Fruit fly (Drosophila melanogaster) whole organism, adult: ENCODE data around the gene CG17230.

ENCODE experiments used
- CG11617 ChIP-seq: fragments of 200-800 bp; sonication (Bioruptor generic); optimal IDR thresholded peaks from 2 replicates; lab custom pipeline; 2017; ENCODE audit warnings: mild to moderate bottlenecking, missing biosample characterization, missing genetic modification reagents, missing genetic modification characterization
- CG1620 ChIP-seq: fragments of 200-800 bp; sonication (Bioruptor generic); optimal IDR thresholded peaks from 2 replicates; lab custom pipeline; 2016; ENCODE audit warnings: missing biosample characterization, missing genetic modification characterization
- CG5204 ChIP-seq: fragments of 200-800 bp; sonication (Bioruptor generic); optimal IDR thresholded peaks from 2 replicates; lab custom pipeline; 2016; ENCODE audit warnings: missing biosample characterization, missing genetic modification characterization
- Clk ChIP-seq: fragments of 200-800 bp; sonication (Bioruptor generic); optimal IDR thresholded peaks from 2 replicates; lab custom pipeline; 2017; ENCODE audit warnings: missing biosample characterization, missing genetic modification characterization
- Crg-1 ChIP-seq: fragments of 200-800 bp; sonication (Bioruptor generic); optimal IDR thresholded peaks from 2 replicates; lab custom pipeline; 2016; ENCODE audit warnings: missing biosample characterization, missing genetic modification characterization
- Hr96 ChIP-seq: fragments of 200-800 bp; sonication (Bioruptor generic); optimal IDR thresholded peaks from 2 replicates; lab custom pipeline; 2016; ENCODE audit warnings: missing biosample characterization, missing genetic modification characterization
- bab1 ChIP-seq: fragments of 200-800 bp; sonication (Bioruptor generic); optimal IDR thresholded peaks from 3 replicates; lab custom pipeline; 2019; ENCODE audit warnings: missing biosample characterization, mild to moderate bottlenecking, missing genetic modification characterization, moderate library complexity
- cic ChIP-seq: fragments of 200-800 bp; sonication (Bioruptor generic); optimal IDR thresholded peaks from 2 replicates; lab custom pipeline; 2017; ENCODE audit warnings: missing biosample characterization, mild to moderate bottlenecking, missing genetic modification characterization, moderate library complexity
- kay ChIP-seq: fragments of 200-800 bp; sonication (Bioruptor generic); peaks from one replicate; lab custom pipeline; 2016; ENCODE audit warnings: missing biosample characterization, missing genetic modification characterization, borderline replicate concordance
- ovo ChIP-seq: fragments of 200-800 bp; sonication (Bioruptor generic); optimal IDR thresholded peaks from 2 replicates; lab custom pipeline; 2016; ENCODE audit warnings: missing biosample characterization, missing genetic modification characterization
- toe ChIP-seq: fragments of 200-800 bp; sonication (Bioruptor generic); optimal IDR thresholded peaks from 2 replicates; lab custom pipeline; 2016; ENCODE audit warnings: missing biosample characterization, missing genetic modification characterization

- no peak for TF ChIP-seq ovo (GFP tag; lab: Kevin White, UChicago)
- peak; percentile 48 for TF ChIP-seq bab1 (GFP tag; lab: Kevin White, UChicago)
- no peak for TF ChIP-seq CG11617
- TF ChIP-seq Crg-1 (GFP tag; lab: Kevin White, UChicago) = no peak
- TF ChIP-seq cic (GFP tag; lab: Kevin White, UChicago) = no peak
- no peak for TF ChIP-seq kay (GFP tag; lab: Kevin White, UChicago)
- no peak for TF ChIP-seq toe (GFP tag; lab: Kevin White, UChicago)
- no peak for TF ChIP-seq Hr96 (GFP tag; lab: Kevin White, UChicago)
- TF ChIP-seq CG5204 = no peak
- no peak for TF ChIP-seq Clk (GFP tag; lab: Kevin White, UChicago)
- TF ChIP-seq CG1620 = no peak
Observed at dm6 chr3R:11407733-11408134, 29.9 kb upstream of the CG17230 start, which contains the start of gene mRpL40.
